Fruit fly (Drosophila melanogaster): Measurements from ENCODE around the gene RecQ5.

The RecQ5 gene

dm6 chr3L:14659954-14660907, 28.4 kb upstream of the RecQ5 start (continued):
- TF ChIP-seq CG13287 (GFP tag; IDR thresholded peaks at IDR 0.05; ENCODE audit: partially characterized antibody), result peak; percentile 16; the same call in 1 of the 2 replicates

DNA sequence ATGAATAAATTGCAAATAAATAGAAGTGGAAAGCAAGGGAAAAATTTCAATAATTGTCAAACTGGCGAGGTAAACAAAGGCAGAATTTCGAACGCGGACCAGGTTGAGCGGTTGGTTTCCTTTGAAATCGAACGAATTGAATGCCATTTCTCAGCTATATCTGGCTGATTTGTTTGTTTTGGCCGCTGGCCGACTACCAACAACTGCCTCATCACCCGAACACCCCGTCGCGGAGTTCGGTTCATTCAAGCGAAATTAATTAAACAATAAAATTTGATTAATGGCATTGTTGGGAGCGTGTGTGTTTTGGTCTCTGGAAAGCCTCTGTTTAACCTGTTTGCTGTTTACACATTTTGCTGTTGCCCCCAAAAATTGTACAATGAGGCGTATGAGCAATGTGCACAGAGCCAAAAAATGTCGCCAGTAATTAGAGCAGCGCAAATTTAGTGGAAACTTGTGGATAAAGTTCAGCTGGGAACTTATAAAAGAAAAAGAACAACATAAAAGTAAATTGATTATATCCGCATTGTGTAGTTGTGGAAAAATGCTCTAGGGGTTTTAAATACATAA, 25.7 kb upstream of the RecQ5 start:
- TF ChIP-seq zfh1 (GFP tag; IDR thresholded peaks at IDR 0.05) (peak; percentile 8; the same call in 1 of the 3 replicates), luna (GFP tag; optimal IDR thresholded peaks at IDR 0.05) (no peak), CG13894 (tag; optimal IDR thresholded peaks at IDR 0.05) (peak; percentile 51), sob (GFP tag; IDR thresholded peaks at IDR 0.05) (no peak), pb (GFP tag; optimal IDR thresholded peaks at IDR 0.05) (no peak), pan (optimal IDR thresholded peaks at IDR 0.05) (no peak), pan (GFP tag; optimal IDR thresholded peaks at IDR 0.05 in 1 of 2, IDR thresholded peaks at IDR 0.05 in 1 of 2) (peak in 1 of 2 experiments; percentile 11), gem (tag; optimal IDR thresholded peaks at IDR 0.05) (no peak), Fer2 (tag; optimal IDR thresholded peaks at IDR 0.05) (no peak), CG34224 (GFP tag; IDR thresholded peaks at IDR 0.05; ENCODE audit: partially characterized antibody) (no peak), CG14014 (GFP tag; IDR thresholded peaks at IDR 0.05) (no peak), CG17829 (tag; optimal IDR thresholded peaks at IDR 0.05) (no peak), Lim3 (GFP tag; IDR thresholded peaks at IDR 0.05) (no peak), MBD-R2 (GFP tag; IDR thresholded peaks at IDR 0.05) (no peak), lilli (GFP tag; optimal IDR thresholded peaks at IDR 0.05) (no peak), CG8290 (GFP tag; optimal IDR thresholded peaks at IDR 0.05) (no peak), CG8290 (tag; optimal IDR thresholded peaks at IDR 0.05) (peak in 1 of 2 experiments; percentile 20), tna (GFP tag; IDR thresholded peaks at IDR 0.05; ENCODE audit: partially characterized antibody) (no peak), Med (GFP tag) (peak; percentile 73), CG9727 (GFP tag; optimal IDR thresholded peaks at IDR 0.05) (no peak), gsb-n (tag; optimal IDR thresholded peaks at IDR 0.05) (no peak), CG15073 (GFP tag; optimal IDR thresholded peaks at IDR 0.05) (no peak), Doc2 (GFP tag; IDR thresholded peaks at IDR 0.05) (no peak), CG17802 (tag; optimal IDR thresholded peaks at IDR 0.05) (no peak), danr (GFP tag; IDR thresholded peaks at IDR 0.05) (no peak), pzg (GFP tag; optimal IDR thresholded peaks at IDR 0.05) (no peak), CG17186 (GFP tag; optimal IDR thresholded peaks at IDR 0.05) (no peak), CG15696 (tag; optimal IDR thresholded peaks at IDR 0.05) (no peak), Awh (GFP tag; IDR thresholded peaks at IDR 0.05) (peak; percentile 85), jumu (GFP tag; optimal IDR thresholded peaks at IDR 0.05) (no peak), rib (GFP tag; IDR thresholded peaks at IDR 0.05) (no peak), Deaf1 (tag; optimal IDR thresholded peaks at IDR 0.05) (no peak), chn (GFP tag; optimal IDR thresholded peaks at IDR 0.05) (no peak), zen2 (GFP tag; IDR thresholded peaks at IDR 0.05; ENCODE audit: partially characterized antibody) (no peak), tio (GFP tag; optimal IDR thresholded peaks at IDR 0.05) (no peak), CG30431 (GFP tag; optimal IDR thresholded peaks at IDR 0.05) (no peak), CG12769 (tag; optimal IDR thresholded peaks at IDR 0.05) (peak; percentile 68), gro (GFP tag; optimal IDR thresholded peaks at IDR 0.05) (peak; percentile 39), lab (GFP tag; optimal IDR thresholded peaks at IDR 0.05) (peak; percentile 69), CG10654 (GFP tag; optimal IDR thresholded peaks at IDR 0.05) (no peak), CG3995 (GFP tag; optimal IDR thresholded peaks at IDR 0.05) (no peak), CG32532 (GFP tag; IDR thresholded peaks at IDR 0.05) (no peak), br (optimal IDR thresholded peaks at IDR 0.05) (no peak), Hr51 (GFP tag; optimal IDR thresholded peaks at IDR 0.05) (peak in 1 of 2 experiments; percentile 6), CG5245 (GFP tag; optimal IDR thresholded peaks at IDR 0.05) (no peak), sens (GFP tag) (peak; percentile 47), hth (optimal IDR thresholded peaks at IDR 0.05) (no peak)
